Worm (Caenorhabditis elegans) whole organism, L1 larva: Measurements from ENCODE around the gene acox-1.6.

Experiments used
- aha-1 ChIP-seq: fragments of 150-350 bp; optimal IDR thresholded peaks from 2 replicates; lab custom pipeline; 2014; ENCODE audit warnings: missing biosample characterization, missing genetic modification characterization
- dpl-1 ChIP-seq, 3 experiments: fragments of 150-350 bp in 2 of 3; sonication (generic microtip) in 1 of 3; optimal IDR thresholded peaks; 2 replicates each; lab custom pipeline; 2014 to 2017; ENCODE audit warnings: missing biosample characterization in 3 of 3, missing genetic modification characterization in 3 of 3, missing genetic modification reagents in 3 of 3
- fkh-10 ChIP-seq: sonication (generic microtip); optimal IDR thresholded peaks from 2 replicates; lab custom pipeline; 2017; ENCODE audit warnings: missing biosample characterization, missing genetic modification reagents, missing genetic modification characterization
- fos-1 ChIP-seq: fragments of 150-350 bp; optimal IDR thresholded peaks from 2 replicates; lab custom pipeline; 2014; ENCODE audit warnings: missing biosample characterization, missing genetic modification characterization
- mab-9 ChIP-seq: fragments of 200-800 bp; sonication (Bioruptor generic); IDR thresholded peaks from 2 replicates; pipeline ENCODE4 v1.3.6; 2022; ENCODE audit warnings: missing genetic modification reagents, missing genetic modification characterization, missing compliant biosample characterization
- nhr-11 ChIP-seq: fragments of 150-350 bp; optimal IDR thresholded peaks from 2 replicates; lab custom pipeline; 2014; ENCODE audit warnings: missing biosample characterization, missing genetic modification characterization
- nhr-237 ChIP-seq: fragments of 150-350 bp; optimal IDR thresholded peaks from 2 replicates; lab custom pipeline; 2014; ENCODE audit warnings: missing biosample characterization, missing genetic modification characterization
- snpc-4 ChIP-seq: fragments of 150-350 bp; optimal IDR thresholded peaks from 2 replicates; lab custom pipeline; 2014; ENCODE audit warnings: missing biosample characterization, missing genetic modification characterization
- sox-4 ChIP-seq: sonication (generic microtip); optimal IDR thresholded peaks from 2 replicates; lab custom pipeline; 2016; ENCODE audit warnings: missing genetic modification characterization, missing compliant biosample characterization
- unc-130 ChIP-seq: fragments of 150-350 bp; optimal IDR thresholded peaks from 2 replicates; lab custom pipeline; 2017; ENCODE audit warnings: missing biosample characterization, missing genetic modification characterization, inconsistent platforms
- unc-62 ChIP-seq: fragments of 150-350 bp; optimal IDR thresholded peaks from 2 replicates; lab custom pipeline; 2014; ENCODE audit warnings: missing biosample characterization, missing genetic modification reagents, missing genetic modification characterization
- vab-15 ChIP-seq: sonication (generic microtip); optimal IDR thresholded peaks from 2 replicates; lab custom pipeline; 2017; ENCODE audit warnings: missing genotype, mild to moderate bottlenecking, missing genetic modification characterization, missing compliant biosample characterization

DNA sequence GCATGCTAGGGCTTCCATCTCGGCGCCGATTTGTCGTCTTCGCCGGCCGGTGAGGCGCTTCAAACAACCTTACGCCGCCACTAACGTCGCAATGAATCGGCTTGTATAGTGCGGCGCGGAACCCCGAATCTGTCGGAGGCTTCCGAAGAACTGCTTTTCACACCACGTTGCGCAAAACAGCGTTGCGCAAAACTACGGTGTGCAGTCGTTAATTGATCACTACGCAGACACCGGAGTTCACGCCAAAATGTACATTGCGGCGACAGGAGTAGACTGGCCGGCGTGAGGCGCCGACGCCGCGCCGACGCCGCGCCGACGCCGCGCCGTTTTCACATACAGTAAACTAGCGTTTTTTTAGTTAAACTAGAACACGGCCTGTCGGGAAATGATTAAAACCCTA lies 36.5 kb downstream of the acox-1.6 start:
- TF ChIP-seq fos-1 (tag; lab: Kevin White, UChicago), result no peak
- TF ChIP-seq fkh-10 (GFP tag; lab: Kevin White, UChicago), result no peak
- TF ChIP-seq dpl-1 (GFP tag; optimal IDR thresholded peaks at IDR 0.05; lab: Kevin White, UChicago), result no peak
- TF ChIP-seq vab-15 (tag; lab: Kevin White, UChicago), result no peak
- TF ChIP-seq unc-130 (tag; lab: Kevin White, UChicago), result no peak
- no peak for TF ChIP-seq aha-1
- TF ChIP-seq nhr-11 (tag; lab: Kevin White, UChicago), result no peak
- TF ChIP-seq unc-62 (GFP tag; lab: Kevin White, UChicago), result no peak
- TF ChIP-seq snpc-4 (tag; lab: Kevin White, UChicago), result no peak
- no peak for TF ChIP-seq nhr-237 (tag; lab: Kevin White, UChicago)
- TF ChIP-seq mab-9 (GFP tag; lab: Robert Waterston, UW), result no peak
- no peak for TF ChIP-seq sox-4
